Fruit fly (Drosophila melanogaster) whole organism, wandering third instar larva: ENCODE results near the gene CG9328.

ENCODE experiments used
- Mio ChIP-seq: sonication (Bioruptor generic); optimal IDR thresholded peaks from 2 replicates; lab custom pipeline; 2016; ENCODE audit warnings: missing biosample characterization, missing genetic modification characterization
- Myc ChIP-seq: fragments of >200 bp; optimal IDR thresholded peaks from 2 replicates; lab custom pipeline; 2017
- tai ChIP-seq: sonication (Bioruptor generic); optimal IDR thresholded peaks from 2 replicates; lab custom pipeline; 2016; ENCODE audit warnings: missing biosample characterization, missing genetic modification characterization

DNA sequence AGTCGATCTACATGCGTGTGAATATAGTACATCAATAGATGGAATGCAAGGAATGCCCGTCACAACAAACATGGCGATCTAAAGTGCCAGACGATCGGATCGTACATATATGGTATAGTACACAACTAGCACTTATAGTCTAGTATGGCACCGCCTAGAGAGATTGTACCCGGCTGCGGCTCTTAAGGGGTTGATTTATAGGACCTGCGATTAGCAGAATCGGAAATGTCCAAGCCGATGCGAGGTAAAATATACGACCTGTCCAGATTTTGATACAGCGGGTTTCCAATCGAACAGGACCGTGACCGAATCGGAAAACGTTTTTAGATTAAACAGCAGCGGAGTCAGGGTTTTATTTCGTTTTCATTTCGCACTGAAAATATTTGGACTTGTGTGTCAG, 13.6 kb upstream of the CG9328 start:
- TF ChIP-seq Myc (lab: Kevin White, UChicago) (no peak), Mio (no peak), tai (no peak)
